Fruit fly (Drosophila melanogaster) ovary, adult (tissue): ENCODE measurements around the gene CG7049.

Source experiments
- CG17801 ChIP-seq: fragments of 200-800 bp; optimal IDR thresholded peaks from 2 replicates; lab custom pipeline; 2019; ENCODE audit warnings: missing biosample characterization, mild to moderate bottlenecking, missing genetic modification characterization, moderate library complexity; ENCODE audit not compliant: partially characterized antibody

CG7049 gene

DNA sequence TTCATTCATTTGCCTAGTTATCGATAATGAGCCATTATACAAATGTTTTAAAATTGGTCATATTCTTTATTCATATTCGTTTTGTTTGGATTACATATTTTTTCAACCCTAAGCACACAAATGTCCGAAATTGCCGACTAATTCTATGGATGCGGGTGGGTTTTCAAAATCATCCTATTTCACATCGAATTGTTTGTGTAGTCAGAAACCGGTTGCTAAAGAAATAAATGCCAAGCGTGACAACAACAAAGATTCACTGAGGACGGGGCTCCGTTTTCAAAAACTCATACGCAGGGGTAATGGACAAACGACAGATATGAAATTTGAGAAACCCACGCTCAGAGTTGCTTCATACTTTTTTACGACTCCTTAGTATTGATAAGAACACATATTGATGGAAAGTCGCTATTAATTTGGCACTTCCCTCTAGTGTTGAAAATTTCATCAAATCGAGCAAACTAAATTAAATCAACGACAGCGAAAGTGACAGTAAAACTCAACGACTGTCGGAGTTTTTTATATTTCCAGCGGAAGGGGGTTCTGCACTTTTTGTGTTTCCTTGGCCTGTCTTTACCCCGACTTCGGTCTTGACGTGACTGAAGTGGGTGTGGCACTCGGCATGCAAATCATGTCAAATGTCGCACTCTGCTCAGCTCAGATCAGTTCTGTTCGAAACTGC is 16.5 kb downstream of the CG7049 start:
- TF ChIP-seq CG17801, result no peak

DNA sequence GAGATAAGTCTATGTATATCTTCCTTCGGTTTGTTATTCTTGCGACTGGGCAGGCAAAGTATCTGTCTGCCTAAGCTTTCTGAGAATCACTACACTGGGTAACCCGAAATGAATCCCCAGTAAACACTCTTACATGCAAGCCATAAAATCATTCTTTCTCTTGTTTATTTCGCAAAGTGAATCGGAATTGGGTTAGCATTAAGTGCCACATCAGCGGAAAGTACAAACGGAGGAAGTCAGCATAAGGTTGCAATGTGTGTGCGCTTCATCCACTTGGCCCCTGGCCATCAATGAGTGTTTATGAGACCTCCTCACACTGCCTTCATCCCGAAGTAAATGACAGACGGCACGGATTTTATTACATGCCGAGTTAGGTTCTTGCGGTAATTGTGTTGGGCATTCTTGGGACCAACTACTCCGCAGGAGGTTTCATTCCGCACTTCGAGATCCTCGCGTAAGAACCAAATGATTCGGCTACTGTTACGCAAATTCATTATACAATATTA is 18.3 kb downstream of the CG7049 start:
- TF ChIP-seq CG17801, result no peak

DNA sequence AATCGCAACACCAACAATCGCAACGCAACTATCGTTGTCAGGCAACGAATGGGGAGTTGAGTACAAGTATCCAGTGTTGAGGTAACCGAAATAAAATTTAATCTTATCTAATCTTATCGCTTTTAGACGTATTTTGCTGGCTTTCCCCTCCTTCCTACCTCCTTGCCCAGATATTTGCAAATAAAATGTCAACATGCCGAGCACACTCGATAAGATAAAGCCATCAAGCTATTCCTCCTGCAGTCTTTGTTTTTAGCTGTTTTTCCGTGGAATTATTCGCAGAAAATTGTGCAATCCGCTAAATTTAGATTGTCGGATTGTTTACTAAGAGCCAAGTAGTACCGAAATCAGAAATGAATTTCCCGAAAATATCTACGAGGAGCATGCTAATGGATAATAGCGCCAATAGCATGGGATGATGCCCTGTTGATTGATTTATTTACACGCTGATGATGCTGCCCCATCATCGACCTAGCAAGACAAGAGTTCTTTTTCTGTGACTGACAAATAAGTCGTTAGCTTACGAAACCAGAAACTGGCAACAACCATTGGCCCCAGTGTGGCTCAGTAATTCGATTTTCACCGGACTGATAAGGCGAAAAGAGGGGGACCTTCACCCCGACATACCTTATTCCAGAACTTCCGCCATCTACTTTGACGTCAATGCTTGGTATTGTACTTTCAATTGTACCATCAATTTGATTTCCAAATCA is 19.3 kb downstream of the CG7049 start:
- TF ChIP-seq CG17801, result peak; percentile 22

DNA sequence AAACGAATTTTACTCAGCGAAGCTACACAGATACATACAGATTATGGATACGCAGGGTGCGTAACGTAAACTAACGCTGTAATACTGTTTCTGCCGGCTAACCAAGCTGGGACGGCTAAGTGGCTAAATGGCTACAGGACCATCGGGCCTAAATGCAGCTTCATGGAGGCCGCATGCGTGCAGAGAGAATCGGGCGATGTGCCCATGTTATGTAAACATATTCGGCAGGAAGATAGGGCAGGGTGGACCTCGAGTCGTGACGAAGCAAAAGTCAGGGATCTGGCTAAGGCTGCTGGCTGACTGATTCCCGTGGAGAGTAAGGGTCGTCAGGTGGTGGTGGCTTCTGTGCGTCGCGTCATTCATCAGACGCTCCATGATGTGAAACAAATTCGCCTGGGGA is 22.4 kb downstream of the CG7049 start:
- TF ChIP-seq CG17801, result no peak

DNA sequence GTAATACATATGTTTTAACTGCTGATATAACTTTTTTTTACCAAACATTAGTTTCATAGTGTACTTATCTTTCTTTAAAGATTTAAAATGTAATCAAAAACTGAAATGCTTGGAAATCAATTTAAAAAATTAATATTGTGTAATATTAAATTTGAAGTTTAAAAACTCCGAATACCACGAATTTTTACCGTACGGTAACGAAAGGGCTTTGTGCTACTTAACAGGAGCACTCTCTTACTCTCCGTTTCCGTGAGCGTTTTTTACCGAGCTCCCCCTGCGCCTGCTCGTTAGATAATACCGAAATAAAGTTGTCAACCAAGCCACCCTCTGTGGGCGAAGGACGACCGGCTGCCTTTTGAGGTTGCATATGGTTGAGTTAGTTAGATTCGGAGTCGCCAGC is 23.5 kb downstream of the CG7049 start, which contains the start of the genes Dic61B and p130CAS:
TSS of gene Dic61B (minus strand) at position 101 of the 400 bp plus-strand sequence.
TSS of gene p130CAS (plus strand) at position 396 of the 400 bp plus-strand sequence.
- TF ChIP-seq CG17801, result no peak

DNA sequence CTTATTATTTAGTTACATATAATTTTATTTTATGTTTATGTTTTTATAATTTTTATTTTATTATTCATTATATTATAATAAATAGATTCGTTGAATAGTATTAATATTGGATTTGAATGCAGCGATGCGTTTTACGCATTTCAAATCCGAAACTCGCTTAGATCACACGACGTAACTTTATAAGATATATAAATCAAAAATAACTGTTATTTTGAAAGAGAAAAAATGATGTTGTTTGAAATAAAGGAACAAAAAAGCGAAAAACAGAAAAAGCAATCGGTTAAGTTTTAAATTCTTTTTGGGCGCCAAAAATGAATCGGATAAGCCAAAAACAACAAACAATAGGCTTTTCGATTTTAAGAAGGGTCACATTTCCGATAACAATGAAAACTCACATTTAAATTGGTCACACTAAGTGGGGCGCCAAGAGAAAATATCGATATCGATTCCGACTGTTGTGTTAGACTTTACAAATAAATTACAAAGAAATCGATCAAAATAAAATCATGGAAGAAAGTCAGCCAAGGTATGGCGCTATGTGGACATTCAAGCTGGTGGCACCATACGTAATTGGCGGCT is 29.9 kb downstream of the CG7049 start, which contains the start of gene CG6845:
TSS of gene CG6845 (plus strand) at position 436 of the 579 bp plus-strand sequence.
- peak; percentile 8 for TF ChIP-seq CG17801

DNA sequence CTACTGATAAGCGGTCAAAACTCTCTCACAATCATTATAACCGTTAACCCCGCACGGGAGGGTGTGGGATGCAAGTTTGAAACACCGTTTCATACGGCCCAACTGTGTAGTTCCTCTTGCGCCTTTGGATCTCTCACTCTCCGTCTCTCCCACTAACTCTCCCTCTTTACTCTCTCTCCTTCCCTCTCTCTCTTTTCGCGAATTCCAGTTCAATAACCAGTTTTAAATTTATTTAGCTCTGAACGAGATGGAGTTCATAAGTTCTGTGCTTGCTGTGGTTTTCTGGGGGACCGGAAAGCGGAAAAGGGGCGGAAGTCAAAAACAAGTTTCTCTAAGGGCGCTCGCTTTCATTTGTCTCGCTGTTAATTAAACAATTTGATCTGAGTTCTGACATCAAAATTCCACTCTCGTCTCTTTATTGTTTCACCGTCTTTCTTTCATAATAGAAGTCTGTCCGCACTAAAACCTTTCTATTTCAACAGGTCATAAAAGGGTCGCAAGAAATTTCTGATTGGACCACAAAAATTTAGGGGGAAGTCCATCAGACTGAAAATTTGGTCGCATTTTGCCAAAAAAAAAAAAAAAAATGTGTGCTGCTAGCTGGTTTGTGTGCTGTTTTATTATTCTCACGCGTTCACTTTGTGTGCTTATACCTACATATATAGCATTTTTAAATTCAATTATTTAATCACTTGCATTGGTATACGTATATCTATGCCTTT is 35.0 kb downstream of the CG7049 start:
- TF ChIP-seq CG17801, result no peak

DNA sequence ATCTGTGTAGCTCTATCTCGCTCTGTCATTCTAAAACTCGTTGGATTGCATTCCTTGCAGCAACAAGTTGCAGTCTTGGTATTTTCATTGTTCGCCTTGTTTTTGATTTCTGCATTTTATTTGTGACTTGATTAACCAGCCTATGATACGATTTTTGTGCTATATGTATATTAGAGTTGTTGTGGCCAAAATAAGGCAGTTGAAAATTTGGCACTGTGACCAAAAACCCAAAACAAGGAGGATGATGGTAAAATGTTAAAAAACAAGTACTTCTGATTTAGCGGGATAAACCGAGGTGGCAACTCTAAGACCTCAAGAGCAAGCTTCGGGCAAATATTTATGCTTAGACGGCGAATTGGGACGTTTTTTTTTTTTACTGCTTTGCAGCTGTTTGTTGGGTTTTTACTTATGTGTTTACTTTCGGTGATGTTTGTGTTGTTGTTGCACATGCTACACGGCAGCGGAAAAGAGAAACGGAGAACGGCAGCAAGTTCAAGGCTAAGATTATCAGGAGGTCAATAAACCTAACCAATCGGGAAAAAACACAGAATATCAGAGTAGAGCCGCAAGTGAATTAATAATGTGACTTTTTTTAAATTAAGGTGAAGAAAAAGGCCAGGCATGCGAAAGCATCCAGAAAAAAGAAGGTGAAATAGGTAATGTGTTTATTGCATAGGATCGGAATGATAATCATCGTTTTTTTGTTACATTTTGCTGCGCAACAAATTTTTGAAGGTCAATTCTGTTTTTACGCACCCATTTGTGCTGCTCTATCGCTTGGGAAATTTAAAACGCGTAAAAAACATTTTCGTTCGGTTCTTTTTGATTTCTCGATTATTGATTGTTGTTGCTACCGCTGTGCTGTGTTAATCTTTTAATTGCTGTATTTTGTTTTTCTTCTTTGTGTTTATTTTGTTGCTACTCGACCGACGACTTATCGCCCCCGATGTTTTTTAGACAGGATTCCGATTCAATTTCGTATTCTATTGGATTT is 36.2 kb downstream of the CG7049 start:
- no peak for TF ChIP-seq CG17801

DNA sequence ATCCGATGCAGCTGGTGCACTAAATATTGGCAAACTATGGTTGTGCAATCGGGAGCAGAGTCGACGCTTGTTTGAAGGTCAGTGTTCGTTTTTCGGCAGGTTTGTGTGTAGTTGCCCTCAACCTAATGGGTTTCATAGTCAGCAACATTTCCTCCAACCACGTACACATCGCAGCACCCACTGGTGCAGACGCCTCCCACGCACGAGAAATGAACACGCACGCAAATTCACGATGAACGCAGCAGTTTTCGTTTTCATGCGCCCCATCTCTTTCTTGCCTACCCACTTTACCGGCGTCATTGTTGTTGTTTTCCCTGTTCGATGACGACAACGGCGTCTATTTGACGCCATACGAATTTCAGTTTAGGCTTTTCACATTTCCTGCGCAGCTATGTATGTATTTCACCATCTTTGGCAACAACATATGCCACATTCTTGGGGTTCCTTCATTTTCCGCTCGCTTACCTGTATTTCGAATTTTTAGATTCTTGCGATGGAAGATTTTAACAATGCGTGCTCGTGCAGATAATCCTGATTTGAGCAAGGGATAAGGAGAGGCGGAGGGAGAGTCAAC is 38.3 kb downstream of the CG7049 start:
- no peak for TF ChIP-seq CG17801

DNA sequence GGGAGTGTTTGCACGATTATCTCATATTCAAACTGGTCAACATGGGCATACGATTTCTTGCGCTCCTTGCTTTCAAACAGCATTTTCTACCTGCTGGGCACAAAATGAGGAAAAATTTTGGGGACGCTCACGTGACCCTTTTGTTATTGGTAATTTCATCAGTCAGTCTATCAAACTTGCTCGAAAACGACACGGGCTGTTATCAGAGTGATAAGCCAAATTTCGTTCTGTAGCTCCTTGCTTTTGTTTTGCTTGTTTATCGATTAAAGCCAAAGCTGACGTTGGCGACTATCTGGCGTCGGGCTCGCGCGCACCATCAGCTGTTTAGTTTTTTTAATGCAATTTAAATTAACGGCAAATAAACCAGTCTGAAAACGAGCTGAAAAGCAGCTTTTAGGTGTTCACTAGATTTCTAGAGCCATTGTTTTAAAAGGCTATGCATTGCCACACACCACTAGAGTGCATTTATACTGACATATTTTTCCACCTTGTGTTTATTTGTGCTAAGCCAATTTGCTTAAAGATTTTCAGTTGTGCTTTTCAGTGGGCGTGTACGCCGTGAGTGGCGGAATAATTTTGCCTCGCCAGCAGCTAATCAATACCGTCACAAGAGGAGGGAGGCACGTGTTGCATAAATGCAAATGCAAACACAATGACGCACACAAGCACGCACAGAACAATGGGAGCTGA is 39.3 kb downstream of the CG7049 start:
- peak; percentile 17 for TF ChIP-seq CG17801

DNA sequence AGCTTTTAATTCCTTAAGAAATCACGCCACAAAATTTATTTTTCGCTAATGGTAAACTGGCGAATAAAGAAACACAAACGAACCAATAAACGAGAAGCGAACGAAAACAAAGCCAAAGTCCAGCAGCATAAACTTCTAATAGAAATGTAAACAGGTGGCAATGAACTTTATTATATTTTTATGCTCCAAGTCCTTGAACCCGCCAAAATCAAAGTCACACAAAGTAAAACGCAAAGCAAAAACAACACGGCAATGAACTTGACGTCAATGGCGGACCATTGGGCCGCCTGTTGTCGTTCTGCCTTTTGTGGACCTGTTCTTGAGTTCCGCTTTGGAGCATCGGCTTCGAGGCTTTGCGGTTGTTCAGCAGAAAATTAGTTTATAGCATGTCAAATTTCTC is 41.2 kb downstream of the CG7049 start:
- TF ChIP-seq CG17801, result no peak

DNA sequence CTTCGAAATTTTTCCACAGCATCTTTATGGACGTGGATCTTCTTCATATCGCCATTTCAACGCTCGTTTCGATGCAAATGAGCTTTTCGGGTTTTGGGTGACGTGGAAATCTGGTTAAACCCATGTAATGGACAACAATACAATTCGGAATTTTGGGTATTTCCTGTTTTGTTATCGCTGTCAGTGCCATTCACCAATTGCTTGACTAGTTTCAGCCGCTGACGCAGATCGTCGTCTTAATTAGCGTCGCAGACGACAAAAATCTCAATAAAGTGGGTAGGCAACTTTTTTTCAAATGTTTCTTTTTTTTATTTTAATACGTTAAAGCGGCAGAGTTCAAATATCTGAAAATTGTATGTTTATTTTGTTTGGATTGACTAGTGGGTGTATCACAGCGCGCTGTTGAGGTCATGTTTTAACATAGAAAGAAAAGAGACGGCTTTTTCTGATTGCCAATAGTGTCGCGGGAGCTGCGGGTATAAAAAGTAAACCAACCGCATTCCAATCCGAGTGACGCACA is 42.2 kb downstream of the CG7049 start:
- no peak for TF ChIP-seq CG17801

DNA sequence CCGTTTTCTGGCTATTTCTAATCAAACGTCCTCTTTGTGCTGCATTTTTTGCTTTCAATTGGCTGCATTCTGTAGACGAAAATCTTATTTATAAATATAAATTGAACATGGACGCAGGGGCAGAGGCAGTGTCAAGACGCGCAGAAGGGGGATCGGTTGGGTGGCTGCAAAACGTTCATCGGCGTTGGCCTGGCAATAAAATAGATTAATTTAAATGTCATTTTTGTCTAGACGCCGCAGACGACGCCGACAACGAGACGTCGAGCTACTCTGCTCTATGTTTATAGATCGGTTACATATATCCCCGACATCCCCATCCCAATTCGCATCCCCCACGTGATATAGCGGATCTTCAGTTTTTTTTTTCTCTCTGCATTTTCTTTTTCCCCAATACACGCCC is 42.6 kb downstream of the CG7049 start:
- TF ChIP-seq CG17801, result no peak

DNA sequence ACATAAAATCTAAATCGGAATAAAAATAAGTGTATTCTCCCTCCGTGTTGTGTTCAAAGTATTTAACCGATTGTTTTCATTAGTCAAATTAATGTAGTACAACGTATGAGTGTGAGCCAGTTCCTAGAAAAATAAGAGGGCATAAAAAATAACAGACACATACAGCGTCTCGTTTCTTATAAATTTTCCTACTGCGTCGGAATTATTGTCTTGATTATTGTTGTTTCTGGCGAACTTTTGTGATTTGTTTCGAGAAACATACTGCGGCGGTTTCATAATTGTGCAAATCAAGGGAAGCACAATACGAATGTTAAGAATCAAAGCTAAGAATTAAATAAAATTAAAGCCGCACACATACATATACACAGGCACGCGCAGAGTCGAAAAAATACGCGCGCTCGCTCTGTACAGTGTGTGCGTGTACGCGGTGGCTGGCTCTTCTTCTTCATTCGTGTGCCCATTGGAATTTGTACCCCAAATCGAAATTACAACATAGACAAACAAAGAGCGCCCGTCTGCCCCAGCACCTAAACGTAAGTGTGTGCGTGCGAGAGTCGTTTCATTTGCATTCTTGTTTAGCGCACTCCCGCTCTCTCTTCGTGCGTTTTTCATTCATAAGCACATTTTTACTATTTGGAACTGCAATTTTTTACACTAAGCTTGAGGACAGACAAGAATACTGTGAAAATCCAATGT is 43.9 kb downstream of the CG7049 start:
- no peak for TF ChIP-seq CG17801
